Worm (Caenorhabditis elegans): Measurements from ENCODE around the gene scpl-4.

DNA sequence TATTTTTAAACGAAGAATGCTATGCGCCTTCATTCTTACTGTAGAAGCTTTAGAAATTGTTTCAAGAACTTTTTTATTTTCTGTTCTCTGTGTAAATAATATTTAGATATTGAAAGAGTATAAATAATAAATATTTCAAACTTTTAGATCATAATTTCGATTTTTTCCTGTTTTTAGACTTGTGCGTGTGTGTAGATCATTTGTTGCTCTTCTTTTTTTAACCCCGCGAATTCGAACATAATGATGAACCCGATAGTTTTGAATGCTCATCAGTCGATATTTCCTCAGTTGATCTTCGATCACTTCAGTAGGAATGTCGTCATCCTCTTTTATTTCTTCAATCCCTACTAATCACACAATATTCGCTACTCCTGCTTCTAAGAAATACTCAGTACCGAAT is 1.7 kb upstream of the scpl-4 start, which contains the start of gene T21C9.13:
- no peak for TF ChIP-seq akir-1 (GFP tag; optimal IDR thresholded peaks at IDR 0.05)
- TF ChIP-seq athp-1 (tag; optimal IDR thresholded peaks at IDR 0.05), result no peak
- no peak for TF ChIP-seq cebp-2 (GFP tag; IDR thresholded peaks at IDR 0.05)
- TF ChIP-seq ama-1 (optimal IDR thresholded peaks at IDR 0.05), result no peak
- TF ChIP-seq ama-1 (GFP tag; optimal IDR thresholded peaks at IDR 0.05), result no peak
- no peak for TF ChIP-seq ZK185.1 (tag; optimal IDR thresholded peaks at IDR 0.05; ENCODE audit: poor library complexity, severe bottlenecking)
- TF ChIP-seq nfya-1 (tag; optimal IDR thresholded peaks at IDR 0.05; ENCODE audit: borderline replicate concordance, insufficient read depth), result no peak
- no peak for TF ChIP-seq C06A6.2 (GFP tag; conservative IDR thresholded peaks at IDR 0.05)
- TF ChIP-seq snpc-4 (GFP tag; optimal IDR thresholded peaks at IDR 0.05), result no peak
- no peak for TF ChIP-seq snpc-4 (tag; optimal IDR thresholded peaks at IDR 0.05)
- TF ChIP-seq madf-10 (tag; optimal IDR thresholded peaks at IDR 0.05), result no peak
- TF ChIP-seq bed-1 (GFP tag; IDR thresholded peaks at IDR 0.05), result no peak
